Worm (Caenorhabditis elegans) whole organism, L4 larva: Measurements from ENCODE around the gene C01G6.4.

Experiments used
- D1046.2 ChIP-seq: fragments of 200-800 bp; sonication (Bioruptor generic); IDR thresholded peaks from 2 replicates; pipeline ENCODE4 v1.3.6; 2022; ENCODE audit warnings: missing genetic modification characterization, missing compliant biosample characterization
- F10B5.3 ChIP-seq: sonication (generic microtip); optimal IDR thresholded peaks from 2 replicates; lab custom pipeline; 2016; ENCODE audit warnings: mild to moderate bottlenecking, missing genetic modification characterization, missing compliant biosample characterization
- F44E2.7 ChIP-seq: fragments of 200-800 bp; sonication (Bioruptor generic); IDR thresholded peaks from 2 replicates; pipeline ENCODE4 v2.1.2; 2022; ENCODE audit warnings: missing genetic modification characterization, missing compliant biosample characterization
- F49E8.2 ChIP-seq: sonication (generic microtip); optimal IDR thresholded peaks from 2 replicates; lab custom pipeline; 2016; ENCODE audit warnings: missing compliant biosample characterization, mild to moderate bottlenecking, missing genetic modification characterization, borderline replicate concordance
- T20F7.1 ChIP-seq: fragments of 200-800 bp; sonication (Bioruptor generic); optimal IDR thresholded peaks from 2 replicates; lab custom pipeline; 2018; ENCODE audit warnings: mild to moderate bottlenecking, missing genetic modification characterization, missing compliant biosample characterization
- aha-1 ChIP-seq: fragments of 150-350 bp; peaks from one replicate; lab custom pipeline; 2014; ENCODE audit warnings: missing biosample characterization, missing genetic modification characterization
- attf-4 ChIP-seq: sonication (generic microtip); optimal IDR thresholded peaks from 3 replicates; lab custom pipeline; 2017; ENCODE audit warnings: missing biosample characterization, missing genetic modification characterization
- ceh-20 ChIP-seq: fragments of 200-800 bp; sonication (Bioruptor generic); IDR thresholded peaks from 2 replicates; pipeline ENCODE4 v1.3.6; 2022; ENCODE audit warnings: missing genetic modification reagents, missing genetic modification characterization, missing compliant biosample characterization
- ces-1 ChIP-seq: fragments of 150-350 bp; sonication (generic microtip); optimal IDR thresholded peaks from 4 replicates; lab custom pipeline; 2014; ENCODE audit warnings: missing biosample characterization, missing genetic modification reagents, missing genetic modification characterization
- cey-2 ChIP-seq: sonication (generic microtip); optimal IDR thresholded peaks from 3 replicates; lab custom pipeline; 2017; ENCODE audit warnings: missing genetic modification characterization, mild to moderate bottlenecking, missing compliant biosample characterization, antibody characterized with exemption, borderline replicate concordance; ENCODE audit not compliant: insufficient read depth
- ctbp-1 ChIP-seq: fragments of 200-800 bp; sonication (Bioruptor generic); IDR thresholded peaks from 2 replicates; pipeline ENCODE4 v1.3.6; 2022; ENCODE audit warnings: missing genetic modification reagents, missing genetic modification characterization, missing compliant biosample characterization
- daf-12 ChIP-seq: fragments of 150-350 bp; optimal IDR thresholded peaks from 2 replicates; lab custom pipeline; 2014; ENCODE audit warnings: missing biosample characterization, missing genetic modification reagents, missing genetic modification characterization
- dmd-6 ChIP-seq: fragments of 200-800 bp; sonication (Bioruptor generic); IDR thresholded peaks from 2 replicates; pipeline ENCODE4 v1.3.6; 2022; ENCODE audit warnings: missing genetic modification reagents, missing genetic modification characterization, missing compliant biosample characterization
- dmd-8 ChIP-seq: fragments of 200-800 bp; sonication (Bioruptor generic); IDR thresholded peaks from 2 replicates; pipeline ENCODE4 v1.3.6; 2022; ENCODE audit warnings: missing genetic modification characterization, missing compliant biosample characterization
- dmd-9 ChIP-seq: fragments of 200-800 bp; sonication (Bioruptor generic); IDR thresholded peaks from 2 replicates; pipeline ENCODE4 v1.3.6; 2022; ENCODE audit warnings: missing genetic modification reagents, missing genetic modification characterization, missing compliant biosample characterization
- dve-1 ChIP-seq: sonication (generic microtip); optimal IDR thresholded peaks from 2 replicates; lab custom pipeline; 2017; ENCODE audit warnings: antibody characterized with exemption, mild to moderate bottlenecking, missing genetic modification characterization, missing compliant biosample characterization; ENCODE audit not compliant: insufficient read depth
- fkh-10 ChIP-seq: fragments of 150-350 bp; optimal IDR thresholded peaks from 2 replicates; lab custom pipeline; 2014; ENCODE audit warnings: missing biosample characterization, missing genetic modification reagents, missing genetic modification characterization
- hmg-1.1 ChIP-seq: fragments of 200-800 bp; sonication (Bioruptor generic); IDR thresholded peaks from 2 replicates; pipeline ENCODE4 v1.3.6; 2022; ENCODE audit warnings: missing genetic modification reagents, missing genetic modification characterization, missing compliant biosample characterization
- lin-13 ChIP-seq: fragments of 150-350 bp; optimal IDR thresholded peaks from 2 replicates; lab custom pipeline; 2014; ENCODE audit warnings: missing biosample characterization, missing genetic modification reagents, missing genetic modification characterization
- lin-15B ChIP-seq: fragments of 150-350 bp; sonication (generic microtip); optimal IDR thresholded peaks from 3 replicates; lab custom pipeline; 2014; ENCODE audit warnings: missing biosample characterization, missing genetic modification characterization
- lin-29 ChIP-seq: fragments of 200-800 bp; sonication (Bioruptor generic); IDR thresholded peaks from 2 replicates; pipeline ENCODE4 v1.3.6; 2022; ENCODE audit warnings: missing genetic modification reagents, missing genetic modification characterization, missing compliant biosample characterization
- lin-39 ChIP-seq: fragments of 150-350 bp; optimal IDR thresholded peaks from 2 replicates; lab custom pipeline; 2014; ENCODE audit warnings: missing biosample characterization, missing genetic modification reagents, missing genetic modification characterization
- lir-3 ChIP-seq: sonication (generic microtip); optimal IDR thresholded peaks from 2 replicates; lab custom pipeline; 2016; ENCODE audit warnings: mild to moderate bottlenecking, missing genetic modification characterization, missing compliant biosample characterization
- lsy-2 ChIP-seq, 2 experiments: fragments of 150-350 bp in 1 of 2; sonication (generic microtip) in 1 of 2; optimal IDR thresholded peaks; 2 replicates each; lab custom pipeline; 2014 to 2017; ENCODE audit warnings: missing biosample characterization in 2 of 2, missing genetic modification characterization in 2 of 2
- madf-5 ChIP-seq, 2 experiments: fragments of 200-800 bp; sonication (Bioruptor generic); IDR thresholded peaks; 2 replicates each; pipeline ENCODE4 v1.3.6; 2022; ENCODE audit warnings: missing compliant biosample characterization in 2 of 2, missing genetic modification characterization in 2 of 2
- mdl-1 ChIP-seq, 2 experiments: fragments of 150-350 bp in 1 of 2; sonication (generic microtip) in 1 of 2; optimal IDR thresholded peaks; 2 replicates each; lab custom pipeline; 2014 to 2017; ENCODE audit warnings: missing biosample characterization in 2 of 2, missing genetic modification characterization in 2 of 2
- mdt-29 ChIP-seq: fragments of 200-800 bp; sonication (Bioruptor generic); IDR thresholded peaks from 2 replicates; pipeline ENCODE4 v1.3.6; 2022; ENCODE audit warnings: missing genetic modification reagents, missing genetic modification characterization, missing compliant biosample characterization
- mes-2 ChIP-seq: sonication (generic microtip); optimal IDR thresholded peaks from 2 replicates; lab custom pipeline; 2016; ENCODE audit warnings: missing genotype, mild to moderate bottlenecking, missing genetic modification characterization, missing compliant biosample characterization; ENCODE audit not compliant: poor library complexity, severe bottlenecking
- mxl-3 ChIP-seq: fragments of 200-800 bp; sonication (Bioruptor generic); optimal IDR thresholded peaks from 2 replicates; lab custom pipeline; 2018; ENCODE audit warnings: mild to moderate bottlenecking, missing genetic modification characterization, missing compliant biosample characterization
- nhr-10 ChIP-seq: fragments of 150-350 bp; optimal IDR thresholded peaks from 2 replicates; lab custom pipeline; 2014; ENCODE audit warnings: missing biosample characterization, missing genetic modification characterization
- nhr-102 ChIP-seq: sonication (generic microtip); optimal IDR thresholded peaks from 2 replicates; lab custom pipeline; 2016; ENCODE audit warnings: mild to moderate bottlenecking, missing genetic modification characterization, moderate library complexity, missing compliant biosample characterization
- nhr-111 ChIP-seq: fragments of 200-800 bp; sonication (Bioruptor generic); optimal IDR thresholded peaks from 2 replicates; lab custom pipeline; 2018; ENCODE audit warnings: mild to moderate bottlenecking, missing genetic modification characterization, missing compliant biosample characterization
- nhr-237 ChIP-seq: sonication (generic microtip); optimal IDR thresholded peaks from 2 replicates; lab custom pipeline; 2017; ENCODE audit warnings: missing biosample characterization, missing genetic modification characterization
- nhr-28 ChIP-seq: fragments of 150-350 bp; optimal IDR thresholded peaks from 2 replicates; lab custom pipeline; 2014; ENCODE audit warnings: missing biosample characterization, missing genetic modification characterization
- nhr-42 ChIP-seq: fragments of 200-800 bp; sonication (Bioruptor generic); IDR thresholded peaks from 2 replicates; pipeline ENCODE4 v1.3.6; 2022; ENCODE audit warnings: missing genetic modification characterization, missing compliant biosample characterization
- nhr-48 ChIP-seq: sonication (generic microtip); optimal IDR thresholded peaks from 2 replicates; lab custom pipeline; 2016; ENCODE audit warnings: mild to moderate bottlenecking, missing genetic modification characterization, missing compliant biosample characterization
- php-3 ChIP-seq: fragments of 200-800 bp; sonication (Bioruptor generic); IDR thresholded peaks from 2 replicates; pipeline ENCODE4 v1.3.6; 2022; ENCODE audit warnings: missing genetic modification reagents, missing genetic modification characterization, missing compliant biosample characterization
- pqm-1 ChIP-seq: sonication (generic microtip); optimal IDR thresholded peaks from 2 replicates; lab custom pipeline; 2017; ENCODE audit warnings: missing biosample characterization, missing genetic modification characterization
- saeg-2 ChIP-seq: fragments of 200-800 bp; sonication (Bioruptor generic); IDR thresholded peaks from 2 replicates; pipeline ENCODE4 v1.3.6; 2022; ENCODE audit warnings: missing genetic modification reagents, missing genetic modification characterization, missing compliant biosample characterization
- set-16 ChIP-seq: fragments of 200-800 bp; sonication (Bioruptor generic); IDR thresholded peaks from 2 replicates; pipeline ENCODE4 v1.3.6; 2022; ENCODE audit warnings: missing genetic modification reagents, missing genetic modification characterization, missing compliant biosample characterization
- spr-1 ChIP-seq: sonication (generic microtip); optimal IDR thresholded peaks from 2 replicates; lab custom pipeline; 2016; ENCODE audit warnings: mild to moderate bottlenecking, missing genetic modification characterization, missing compliant biosample characterization
- spr-3 ChIP-seq: fragments of 200-800 bp; sonication (Bioruptor generic); optimal IDR thresholded peaks from 2 replicates; lab custom pipeline; 2018; ENCODE audit warnings: mild to moderate bottlenecking, missing genetic modification characterization, missing compliant biosample characterization
- tag-97 ChIP-seq: fragments of 200-800 bp; sonication (Bioruptor generic); IDR thresholded peaks from 2 replicates; pipeline ENCODE4 v1.3.6; 2022; ENCODE audit warnings: missing genetic modification characterization, missing compliant biosample characterization
- unc-130 ChIP-seq: sonication (generic microtip); optimal IDR thresholded peaks from 2 replicates; lab custom pipeline; 2016; ENCODE audit warnings: missing genetic modification reagents, missing genetic modification characterization, missing compliant biosample characterization
- unc-62 ChIP-seq, 3 experiments: fragments of 150-350 bp in 1 of 3; sonication (generic microtip); optimal IDR thresholded peaks in 2 of 3; peaks in 1 of 3; 1 replicate in 1 of 3; 2 replicates in 2 of 3; lab custom pipeline; 2014 to 2017; ENCODE audit warnings: missing biosample characterization in 3 of 3, missing genetic modification characterization in 3 of 3, missing genetic modification reagents in 3 of 3, missing genotype in 1 of 3
- vab-7 ChIP-seq: fragments of 200-800 bp; sonication (Bioruptor generic); IDR thresholded peaks from 2 replicates; pipeline ENCODE4 v1.3.6; 2022; ENCODE audit warnings: missing genetic modification reagents, missing genetic modification characterization, missing compliant biosample characterization
- zfp-2 ChIP-seq: sonication (generic microtip); optimal IDR thresholded peaks from 2 replicates; lab custom pipeline; 2016; ENCODE audit warnings: mild to moderate bottlenecking, missing genetic modification characterization, missing compliant biosample characterization
- zfp-3 ChIP-seq: fragments of 200-800 bp; sonication (Bioruptor generic); conservative IDR thresholded peaks from 2 replicates; pipeline ENCODE4 v1.3.6; 2022; ENCODE audit warnings: missing genetic modification reagents, missing genetic modification characterization, missing compliant biosample characterization
- zip-2 ChIP-seq: fragments of 150-350 bp; optimal IDR thresholded peaks from 2 replicates; lab custom pipeline; 2014; ENCODE audit warnings: missing biosample characterization, missing genetic modification characterization
- ztf-7 ChIP-seq: fragments of 150-350 bp; optimal IDR thresholded peaks from 2 replicates; lab custom pipeline; 2014; ENCODE audit warnings: missing biosample characterization, missing genetic modification characterization

Gene C01G6.4

ce11 chrII:9282787-9283186, 9.9 kb upstream of the C01G6.4 start (continued):
- TF ChIP-seq ceh-20 (GFP tag; lab: Robert Waterston, UW), result peak; percentile 45; the same call in 1 of the 2 replicates
- no peak for TF ChIP-seq madf-5 (GFP tag; IDR thresholded peaks at IDR 0.05; lab: Robert Waterston, UW)
- TF ChIP-seq cey-2, result peak; percentile 67
- no peak for TF ChIP-seq vab-7 (GFP tag; lab: Robert Waterston, UW)
- TF ChIP-seq F10B5.3, result peak; percentile 43
- peak; percentile 59 for TF ChIP-seq fkh-10 (GFP tag; lab: Kevin White, UChicago)
- TF ChIP-seq zip-2 (tag; lab: Kevin White, UChicago), result no peak
- no peak for TF ChIP-seq tag-97
- 0 out of 2 replicates have a peak, but pooled peaks have one; percentile 51 for TF ChIP-seq saeg-2 (GFP tag; lab: Robert Waterston, UW)
- no peak for TF ChIP-seq dmd-9 (GFP tag; lab: Robert Waterston, UW)
- TF ChIP-seq nhr-10 (tag; lab: Kevin White, UChicago), result peak; percentile 39
- TF ChIP-seq spr-1 (tag; lab: Kevin White, UChicago), result peak; percentile 86
- TF ChIP-seq daf-12 (tag; lab: Kevin White, UChicago), result no peak
- TF ChIP-seq spr-3 (GFP tag; lab: Kevin White, UChicago), result no peak
- TF ChIP-seq T20F7.1 (GFP tag; lab: Kevin White, UChicago), result peak; percentile 60
- 0 out of 2 replicates have a peak, but pooled peaks have one; percentile 27 for TF ChIP-seq F44E2.7 (GFP tag; lab: Robert Waterston, UW)
- TF ChIP-seq lin-39 (tag; lab: Kevin White, UChicago), result peak; percentile 59
- no peak for TF ChIP-seq F49E8.2
- peak; percentile 31 for TF ChIP-seq lir-3 (tag; lab: Kevin White, UChicago)
- no peak for TF ChIP-seq lin-29 (GFP tag; lab: Robert Waterston, UW)
- peak; percentile 63; the same call in 1 of the 2 replicates for TF ChIP-seq mdt-29 (GFP tag; lab: Robert Waterston, UW)
- TF ChIP-seq ztf-7 (tag; lab: Kevin White, UChicago), result peak; percentile 66
- TF ChIP-seq nhr-111 (GFP tag; lab: Kevin White, UChicago), result no peak
- peak; percentile 83 for TF ChIP-seq mes-2 (tag; lab: Kevin White, UChicago)
- TF ChIP-seq nhr-28 (tag; lab: Kevin White, UChicago), result peak; percentile 100
- TF ChIP-seq ces-1, result no peak
- peak; percentile 87 for TF ChIP-seq dve-1 (tag; lab: Kevin White, UChicago)
- TF ChIP-seq lin-15B, result no peak
- peak; percentile 81 for TF ChIP-seq nhr-48
- TF ChIP-seq dmd-8, result 0 out of 2 replicates have a peak, but pooled peaks have one; percentile 31
- TF ChIP-seq ctbp-1 (GFP tag; lab: Robert Waterston, UW), result peak; percentile 89
- peak; percentile 93 for TF ChIP-seq hmg-1.1
- TF ChIP-seq unc-130, result no peak
- peak; percentile 48 for TF ChIP-seq attf-4 (tag; lab: Kevin White, UChicago)
- peak; percentile 51 for TF ChIP-seq set-16 (GFP tag; lab: Robert Waterston, UW)
- peak; percentile 90 for TF ChIP-seq lin-13 (GFP tag; lab: Kevin White, UChicago)
- TF ChIP-seq zfp-3 (GFP tag; lab: Robert Waterston, UW), result peak; percentile 71; the same call in 1 of the 2 replicates
- TF ChIP-seq nhr-237 (tag; lab: Kevin White, UChicago), result peak; percentile 39
- TF ChIP-seq nhr-102 (tag; lab: Kevin White, UChicago), result peak; percentile 59
- TF ChIP-seq nhr-42, result peak; percentile 81; the same call in 1 of the 2 replicates
- peak in 1 of 2 experiments; percentile 98 for TF ChIP-seq unc-62 (GFP tag; optimal IDR thresholded peaks at IDR 0.05 in 1 of 2; lab: Kevin White, UChicago)
- TF ChIP-seq unc-62 (tag; optimal IDR thresholded peaks at IDR 0.05; lab: Kevin White, UChicago), result no peak
- TF ChIP-seq D1046.2 (GFP tag; lab: Robert Waterston, UW), result 0 out of 2 replicates have a peak, but pooled peaks have one; percentile 42
- peak; percentile 91 for TF ChIP-seq dmd-6 (GFP tag; lab: Robert Waterston, UW)
- peak; percentile 97 for TF ChIP-seq aha-1 (tag; lab: Kevin White, UChicago)
- peak; percentile 41 to 93 for TF ChIP-seq mdl-1 (tag; optimal IDR thresholded peaks at IDR 0.05; lab: Kevin White, UChicago)
- no peak for TF ChIP-seq zfp-2 (tag; lab: Kevin White, UChicago)
- TF ChIP-seq lsy-2 (tag; optimal IDR thresholded peaks at IDR 0.05; lab: Kevin White, UChicago), result peak; percentile 87 to 94
- TF ChIP-seq pqm-1 (tag; lab: Kevin White, UChicago), result peak; percentile 94
- TF ChIP-seq php-3 (GFP tag; lab: Robert Waterston, UW), result peak; percentile 35; the same call in 1 of the 2 replicates
- peak; percentile 93 for TF ChIP-seq mxl-3 (GFP tag; lab: Kevin White, UChicago)
